Fruit fly (Drosophila melanogaster) whole organism, embryonic: ENCODE results near the gene Adar.

Source experiments
- Atf-2 ChIP-seq: fragments of 200-800 bp; sonication (Bioruptor generic); optimal IDR thresholded peaks from 2 replicates; lab custom pipeline; 2016; ENCODE audit warnings: missing biosample characterization, missing genetic modification characterization
- Atf3 ChIP-seq: fragments of 200-800 bp; sonication (Bioruptor generic); optimal IDR thresholded peaks from 3 replicates; lab custom pipeline; 2016; ENCODE audit warnings: missing biosample characterization, missing genetic modification characterization
- Atf6 ChIP-seq: fragments of 200-800 bp; sonication (Bioruptor generic); IDR thresholded peaks from 2 replicates; pipeline ENCODE4 v1.3.6; 2022; ENCODE audit warnings: missing biosample characterization, missing genetic modification characterization
- CG10147 ChIP-seq: fragments of 200-800 bp; sonication (Bioruptor generic); optimal IDR thresholded peaks from 2 replicates; lab custom pipeline; 2019; ENCODE audit warnings: missing biosample characterization, mild to moderate bottlenecking, missing genetic modification characterization, moderate library complexity
- CG10209 ChIP-seq: fragments of 200-800 bp; sonication (Bioruptor generic); optimal IDR thresholded peaks from 3 replicates; lab custom pipeline; 2017; ENCODE audit warnings: missing biosample characterization, mild to moderate bottlenecking, missing genetic modification characterization, missing genetic modification reagents
- CG11398 ChIP-seq: fragments of 200-800 bp; sonication (Bioruptor generic); optimal IDR thresholded peaks from 2 replicates; lab custom pipeline; 2016; ENCODE audit warnings: missing biosample characterization, missing genetic modification characterization
- CG12659 ChIP-seq: fragments of 200-800 bp; sonication (Bioruptor generic); optimal IDR thresholded peaks from 3 replicates; lab custom pipeline; 2017; ENCODE audit warnings: mild to moderate bottlenecking, missing biosample characterization, missing genetic modification reagents, missing genetic modification characterization
- CG13624 ChIP-seq: fragments of 200-800 bp; sonication (Bioruptor generic); optimal IDR thresholded peaks from 2 replicates; lab custom pipeline; 2016; ENCODE audit warnings: missing biosample characterization, missing genetic modification characterization
- CG14050 ChIP-seq: fragments of 200-800 bp; sonication (Bioruptor generic); IDR thresholded peaks from 3 replicates; pipeline ENCODE4 v1.3.6; 2022; ENCODE audit warnings: missing biosample characterization, missing genetic modification characterization
- CG14860 ChIP-seq: fragments of 200-800 bp; sonication (Bioruptor generic); IDR thresholded peaks from 3 replicates; pipeline ENCODE4 v1.3.6; 2022; ENCODE audit warnings: missing biosample characterization, missing genetic modification characterization; ENCODE audit not compliant: partially characterized antibody
- CG15514 ChIP-seq: fragments of 200-800 bp; sonication (Bioruptor generic); optimal IDR thresholded peaks from 3 replicates; lab custom pipeline; 2017; ENCODE audit warnings: missing biosample characterization, missing genetic modification characterization, mild to moderate bottlenecking, moderate library complexity, missing genetic modification reagents
- CG15601 ChIP-seq: fragments of 200-800 bp; sonication (Bioruptor generic); optimal IDR thresholded peaks from 3 replicates; lab custom pipeline; 2019; ENCODE audit warnings: missing biosample characterization, mild to moderate bottlenecking, missing genetic modification characterization, moderate library complexity
- CG16815 ChIP-seq: fragments of 200-800 bp; sonication (Bioruptor generic); optimal IDR thresholded peaks from 3 replicates; lab custom pipeline; 2017; ENCODE audit warnings: missing biosample characterization, mild to moderate bottlenecking, missing genetic modification characterization
- CG18011 ChIP-seq: fragments of 200-800 bp; sonication (Bioruptor generic); optimal IDR thresholded peaks from 2 replicates; lab custom pipeline; 2017; ENCODE audit warnings: missing biosample characterization, missing genetic modification characterization, mild to moderate bottlenecking, moderate library complexity, missing genotype
- CG2199 ChIP-seq: fragments of 200-800 bp; sonication (Bioruptor generic); IDR thresholded peaks from 3 replicates; pipeline ENCODE4 v1.3.6; 2022; ENCODE audit warnings: missing biosample characterization, missing genetic modification characterization
- CG2875 ChIP-seq: fragments of 200-800 bp; sonication (Bioruptor generic); optimal IDR thresholded peaks from 2 replicates; lab custom pipeline; 2017; ENCODE audit warnings: missing biosample characterization, mild to moderate bottlenecking, missing genetic modification characterization, missing genetic modification reagents
- CG3163 ChIP-seq: fragments of 200-800 bp; sonication (Bioruptor generic); optimal IDR thresholded peaks from 3 replicates; lab custom pipeline; 2016; ENCODE audit warnings: missing biosample characterization, missing genetic modification characterization
- CG5180 ChIP-seq: fragments of 200-800 bp; sonication (Bioruptor generic); optimal IDR thresholded peaks from 3 replicates; lab custom pipeline; 2017; ENCODE audit warnings: missing biosample characterization, missing genetic modification characterization, mild to moderate bottlenecking, moderate library complexity, missing genetic modification reagents
- CG6791 ChIP-seq: fragments of 200-800 bp; sonication (Bioruptor generic); IDR thresholded peaks from 3 replicates; pipeline ENCODE4 v1.3.6; 2022; ENCODE audit warnings: missing biosample characterization, missing genetic modification characterization; ENCODE audit not compliant: partially characterized antibody
- CG7271 ChIP-seq: fragments of 200-800 bp; sonication (Bioruptor generic); optimal IDR thresholded peaks from 2 replicates; lab custom pipeline; 2018; ENCODE audit warnings: missing biosample characterization, mild to moderate bottlenecking, missing genetic modification characterization, moderate library complexity
- CG9932 ChIP-seq: fragments of 200-800 bp; sonication (Bioruptor generic); IDR thresholded peaks from 2 replicates; pipeline ENCODE4 v1.3.6; 2022; ENCODE audit warnings: missing biosample characterization, missing genetic modification characterization
- D19A ChIP-seq: fragments of 200-800 bp; optimal IDR thresholded peaks from 3 replicates; lab custom pipeline; 2019; ENCODE audit warnings: missing biosample characterization, mild to moderate bottlenecking, missing genetic modification characterization, moderate library complexity
- Eip74EF ChIP-seq, 2 experiments: fragments of 200-800 bp in 1 of 2; fragments of >200 bp in 1 of 2; sonication (Bioruptor generic) in 1 of 2; optimal IDR thresholded peaks; 2 replicates each; lab custom pipeline; 2017 to 2019; ENCODE audit warnings: missing biosample characterization in 2 of 2, missing genetic modification characterization in 2 of 2, mild to moderate bottlenecking in 1 of 2, moderate library complexity in 1 of 2
- Ets97D ChIP-seq: fragments of 200-800 bp; sonication (Bioruptor generic); optimal IDR thresholded peaks from 3 replicates; lab custom pipeline; 2016; ENCODE audit warnings: missing biosample characterization, missing genetic modification characterization
- MTF-1 ChIP-seq: fragments of 200-800 bp; sonication (Bioruptor generic); optimal IDR thresholded peaks from 2 replicates; lab custom pipeline; 2018; ENCODE audit warnings: missing biosample characterization, mild to moderate bottlenecking, missing genetic modification characterization, borderline replicate concordance
- Mad ChIP-seq: fragments of 200-800 bp; sonication (Bioruptor generic); optimal IDR thresholded peaks from 2 replicates; lab custom pipeline; 2016; ENCODE audit warnings: missing biosample characterization, missing genetic modification characterization
- Oaz ChIP-seq: fragments of 200-800 bp; sonication (Bioruptor generic); IDR thresholded peaks from 2 replicates; pipeline ENCODE4 v1.3.6; 2022; ENCODE audit warnings: missing biosample characterization, missing genetic modification characterization
- Opbp ChIP-seq: fragments of 200-800 bp; sonication (Bioruptor generic); IDR thresholded peaks from 3 replicates; pipeline ENCODE4 v1.3.6; 2022; ENCODE audit warnings: missing biosample characterization, missing genetic modification characterization; ENCODE audit not compliant: partially characterized antibody
- Sox102F ChIP-seq: fragments of 200-800 bp; sonication (Bioruptor generic); optimal IDR thresholded peaks from 2 replicates; lab custom pipeline; 2018; ENCODE audit warnings: missing biosample characterization, mild to moderate bottlenecking, missing genetic modification characterization, moderate library complexity
- Trl ChIP-seq, 3 experiments: fragments of >200 bp in 2 of 3; fragments of 200-800 bp in 1 of 3; sonication (Bioruptor generic) in 1 of 3; optimal IDR thresholded peaks; 2 replicates in 1 of 3; 3 replicates in 2 of 3; lab custom pipeline; 2016 to 2017; ENCODE audit warnings: missing biosample characterization in 1 of 3, missing genetic modification characterization in 1 of 3
- bab2 ChIP-seq: fragments of 200-800 bp; sonication (Bioruptor generic); optimal IDR thresholded peaks from 2 replicates; lab custom pipeline; 2016; ENCODE audit warnings: missing biosample characterization, missing genetic modification characterization
- cato ChIP-seq: fragments of 200-800 bp; sonication (Bioruptor generic); optimal IDR thresholded peaks from 2 replicates; lab custom pipeline; 2016; ENCODE audit warnings: missing biosample characterization, missing genetic modification characterization, borderline replicate concordance
- danr ChIP-seq: fragments of 200-800 bp; sonication (Bioruptor generic); IDR thresholded peaks from 2 replicates; pipeline ENCODE4 v1.3.6; 2022; ENCODE audit warnings: missing biosample characterization, missing genetic modification characterization
- fd96Cb ChIP-seq: fragments of 200-800 bp; sonication (Bioruptor generic); optimal IDR thresholded peaks from 2 replicates; lab custom pipeline; 2018; ENCODE audit warnings: missing biosample characterization, mild to moderate bottlenecking, missing genetic modification characterization, moderate library complexity
- insv ChIP-seq, 2 experiments: fragments of 200-800 bp; sonication (Bioruptor generic); optimal IDR thresholded peaks; 3 replicates each; lab custom pipeline; 2016 to 2018; ENCODE audit warnings: missing biosample characterization in 2 of 2, missing genetic modification characterization in 2 of 2
- peb ChIP-seq: fragments of 200-800 bp; sonication (Bioruptor generic); IDR thresholded peaks from 2 replicates; pipeline ENCODE4 v1.3.6; 2022; ENCODE audit warnings: missing biosample characterization, missing genetic modification characterization
- psq ChIP-seq: fragments of 200-800 bp; sonication (Bioruptor generic); optimal IDR thresholded peaks from 2 replicates; lab custom pipeline; 2017; ENCODE audit warnings: missing biosample characterization, missing genetic modification characterization
- pzg ChIP-seq: fragments of 200-800 bp; sonication (Bioruptor generic); optimal IDR thresholded peaks from 3 replicates; lab custom pipeline; 2018; ENCODE audit warnings: missing biosample characterization, mild to moderate bottlenecking, missing genetic modification characterization, moderate library complexity
- ro ChIP-seq: fragments of 200-800 bp; sonication (Bioruptor generic); IDR thresholded peaks from 2 replicates; pipeline ENCODE4 v1.3.6; 2022; ENCODE audit warnings: missing biosample characterization, missing genetic modification characterization
- salm ChIP-seq: fragments of 200-800 bp; sonication (Bioruptor generic); optimal IDR thresholded peaks from 2 replicates; lab custom pipeline; 2018; ENCODE audit warnings: missing biosample characterization, mild to moderate bottlenecking, missing genetic modification characterization
- scrt ChIP-seq: fragments of 200-800 bp; sonication (Bioruptor generic); optimal IDR thresholded peaks from 2 replicates; lab custom pipeline; 2018; ENCODE audit warnings: missing biosample characterization, mild to moderate bottlenecking, missing genetic modification characterization, moderate library complexity
- sna ChIP-seq: fragments of 200-800 bp; sonication (Bioruptor generic); IDR thresholded peaks from 2 replicates; pipeline ENCODE4 v1.3.6; 2022; ENCODE audit warnings: missing biosample characterization, missing genetic modification characterization; ENCODE audit not compliant: partially characterized antibody
- sug ChIP-seq: fragments of 200-800 bp; optimal IDR thresholded peaks from 2 replicates; lab custom pipeline; 2019; ENCODE audit warnings: missing biosample characterization, mild to moderate bottlenecking, missing genetic modification characterization, moderate library complexity
- trem ChIP-seq: fragments of 200-800 bp; optimal IDR thresholded peaks from 3 replicates; lab custom pipeline; 2019; ENCODE audit warnings: missing biosample characterization, mild to moderate bottlenecking, missing genetic modification characterization, moderate library complexity
- unc-4 ChIP-seq: fragments of 200-800 bp; sonication (Bioruptor generic); IDR thresholded peaks from 2 replicates; pipeline ENCODE4 v1.3.6; 2022; ENCODE audit warnings: missing biosample characterization, missing genetic modification characterization; ENCODE audit not compliant: partially characterized antibody
- vfl ChIP-seq: fragments of 200-800 bp; sonication (Bioruptor generic); optimal IDR thresholded peaks from 2 replicates; lab custom pipeline; 2016; ENCODE audit warnings: missing biosample characterization, missing genetic modification characterization

Adar gene

dm6 chrX:1830396-1831218 is 57.1 kb downstream of the Adar start (continued):
- peak; percentile 97 for TF ChIP-seq fd96Cb (tag; lab: Kevin White, UChicago)
- TF ChIP-seq CG10209 (GFP tag; lab: Kevin White, UChicago) = peak; percentile 94
- TF ChIP-seq Atf6 = peak; percentile 94
- peak; percentile 92 for TF ChIP-seq CG2875 (GFP tag; lab: Kevin White, UChicago)
- peak; percentile 46 to 66 for TF ChIP-seq insv (GFP tag; optimal IDR thresholded peaks at IDR 0.05; lab: Kevin White, UChicago)
- peak; percentile 94 for TF ChIP-seq bab2 (GFP tag; lab: Kevin White, UChicago)
- peak; percentile 92 for TF ChIP-seq CG15514 (GFP tag; lab: Kevin White, UChicago)
- peak; percentile 91 for TF ChIP-seq scrt (GFP tag; lab: Kevin White, UChicago)
- peak; percentile 81 for TF ChIP-seq CG18011 (GFP tag; lab: Kevin White, UChicago)
- TF ChIP-seq trem (tag; lab: Kevin White, UChicago) = peak; percentile 89
- TF ChIP-seq danr (GFP tag; lab: Robert Waterston, UW) = peak; percentile 94
- TF ChIP-seq Atf3 = peak; percentile 94
- TF ChIP-seq sug (tag; lab: Kevin White, UChicago) = peak; percentile 94
- peak in 1 of 2 experiments; percentile 91 for TF ChIP-seq Eip74EF (GFP tag; optimal IDR thresholded peaks at IDR 0.05; lab: Kevin White, UChicago)
- TF ChIP-seq CG7271 (tag; lab: Kevin White, UChicago) = peak; percentile 75
- TF ChIP-seq vfl (GFP tag; lab: Kevin White, UChicago) = peak; percentile 86
- peak; percentile 91 for TF ChIP-seq CG15601 (tag; lab: Kevin White, UChicago)
- TF ChIP-seq CG9932 = peak; percentile 96
- peak; percentile 99 for TF ChIP-seq CG2199
- peak; percentile 97 for TF ChIP-seq CG12659 (GFP tag; lab: Kevin White, UChicago)
- peak; percentile 95 for TF ChIP-seq CG13624 (GFP tag; lab: Kevin White, UChicago)
- TF ChIP-seq CG14050 = peak; percentile 96
- no peak for TF ChIP-seq CG6791 (GFP tag; lab: Robert Waterston, UW)
- peak; percentile 97 for TF ChIP-seq Sox102F (GFP tag; lab: Kevin White, UChicago)
- TF ChIP-seq CG3163 (GFP tag; lab: Kevin White, UChicago) = peak; percentile 83
- TF ChIP-seq Ets97D (GFP tag; lab: Kevin White, UChicago) = peak; percentile 82
- TF ChIP-seq CG16815 (GFP tag; lab: Kevin White, UChicago) = peak; percentile 85
- no peak for TF ChIP-seq sna (GFP tag; lab: Robert Waterston, UW)
- TF ChIP-seq D19A (tag; lab: Kevin White, UChicago) = peak; percentile 92
- peak; percentile 83 for TF ChIP-seq CG5180
- TF ChIP-seq unc-4 (GFP tag; lab: Robert Waterston, UW) = no peak
- TF ChIP-seq MTF-1 (GFP tag; lab: Kevin White, UChicago) = peak; percentile 95
- 0 out of 3 replicates have a peak, but pooled peaks have one; percentile 25 for TF ChIP-seq Opbp (GFP tag; lab: Robert Waterston, UW)
- TF ChIP-seq salm = peak; percentile 94
- peak; percentile 88 for TF ChIP-seq cato (GFP tag; lab: Kevin White, UChicago)
- peak; percentile 92 for TF ChIP-seq Mad
- peak; percentile 68 to 84 for TF ChIP-seq Trl (optimal IDR thresholded peaks at IDR 0.05; lab: Kevin White, UChicago)
- TF ChIP-seq Trl (GFP tag; optimal IDR thresholded peaks at IDR 0.05; lab: Kevin White, UChicago) = peak; percentile 95
- TF ChIP-seq ro (GFP tag; lab: Robert Waterston, UW) = peak; percentile 92
- TF ChIP-seq Oaz (GFP tag; lab: Robert Waterston, UW) = peak; percentile 94
- peak; percentile 95 for TF ChIP-seq peb (GFP tag; lab: Robert Waterston, UW)
- peak; percentile 79 for TF ChIP-seq psq (GFP tag; lab: Kevin White, UChicago)
- TF ChIP-seq CG14860 (GFP tag; lab: Robert Waterston, UW) = peak; percentile 55
- peak; percentile 18 for TF ChIP-seq pzg (GFP tag; lab: Kevin White, UChicago)
- TF ChIP-seq CG10147 (GFP tag; lab: Kevin White, UChicago) = peak; percentile 94
- TF ChIP-seq CG11398 (GFP tag; lab: Kevin White, UChicago) = peak; percentile 88
- TF ChIP-seq Atf-2 (GFP tag; lab: Kevin White, UChicago) = peak; percentile 93
